Fruit fly (Drosophila melanogaster): ENCODE data around the gene Sfp84E.

The Sfp84E gene

DNA sequence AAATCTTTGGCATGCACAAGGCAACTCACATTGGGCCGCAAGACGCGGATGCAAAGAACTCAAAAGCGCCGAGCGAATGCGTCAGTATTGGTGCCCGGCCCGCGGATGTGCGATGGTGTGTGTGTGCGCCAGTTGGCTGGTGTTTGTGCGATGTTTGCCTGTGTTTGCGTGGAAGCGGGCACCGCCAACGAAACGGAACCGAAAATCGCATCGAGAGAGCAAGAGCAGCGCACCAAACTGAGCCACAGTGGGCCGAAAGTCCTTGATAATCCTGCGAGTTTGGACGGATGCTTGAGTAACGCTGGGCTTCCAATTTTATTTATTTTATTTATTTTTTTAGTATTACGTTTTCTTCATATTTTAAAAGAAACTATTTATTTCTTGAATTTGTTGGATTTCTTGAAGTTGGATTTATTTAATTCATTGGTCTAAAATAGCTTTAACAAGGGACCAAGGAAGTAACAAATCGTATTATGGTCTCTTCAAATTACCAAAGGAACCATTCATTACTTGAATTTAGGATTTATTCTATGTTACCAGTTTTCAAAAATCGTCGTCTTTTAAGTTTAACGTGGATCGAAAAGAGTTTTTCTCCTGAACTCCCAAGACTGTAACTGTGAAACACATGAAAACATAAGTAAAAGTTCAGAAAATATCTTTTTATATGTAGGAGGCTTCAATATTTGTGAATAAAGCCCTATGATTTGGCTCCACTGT lies 17.2 kb downstream of the Sfp84E start (continued):
- TF ChIP-seq CG15514 (GFP tag; optimal IDR thresholded peaks at IDR 0.05): no peak
- no peak for TF ChIP-seq btn (GFP tag; optimal IDR thresholded peaks at IDR 0.05)
- TF ChIP-seq abd-A (tag; optimal IDR thresholded peaks at IDR 0.05): no peak
- TF ChIP-seq chinmo (GFP tag; IDR thresholded peaks at IDR 0.05; ENCODE audit: partially characterized antibody): no peak
- peak; percentile 57; the same call in 1 of the 3 replicates for TF ChIP-seq zfh1 (GFP tag; IDR thresholded peaks at IDR 0.05)
- no peak for TF ChIP-seq pzg (GFP tag; optimal IDR thresholded peaks at IDR 0.05)
- peak; percentile 72 for TF ChIP-seq CG33557 (GFP tag; optimal IDR thresholded peaks at IDR 0.05)
- no peak for TF ChIP-seq D (optimal IDR thresholded peaks at IDR 0.05)
- peak; percentile 85 for TF ChIP-seq D (GFP tag; optimal IDR thresholded peaks at IDR 0.05)
- TF ChIP-seq Bgb (GFP tag; IDR thresholded peaks at IDR 0.05; ENCODE audit: partially characterized antibody): no peak
- no peak for TF ChIP-seq CG32767 (GFP tag; IDR thresholded peaks at IDR 0.05)
- TF ChIP-seq CG6254 (GFP tag; optimal IDR thresholded peaks at IDR 0.05): peak; percentile 44
- no peak for TF ChIP-seq CG7745 (tag; optimal IDR thresholded peaks at IDR 0.05)
- no peak for TF ChIP-seq vnd (GFP tag; IDR thresholded peaks at IDR 0.05; ENCODE audit: partially characterized antibody)
- TF ChIP-seq sna (GFP tag; IDR thresholded peaks at IDR 0.05; ENCODE audit: partially characterized antibody): no peak
- peak; percentile 61; the same call in 2 of the 3 replicates for TF ChIP-seq croc (GFP tag; conservative IDR thresholded peaks at IDR 0.05)
- TF ChIP-seq CG3995 (GFP tag; optimal IDR thresholded peaks at IDR 0.05): no peak
- TF ChIP-seq nau (GFP tag; optimal IDR thresholded peaks at IDR 0.05): no peak
- TF ChIP-seq CG11723 (GFP tag; optimal IDR thresholded peaks at IDR 0.05): peak; percentile 54
- TF ChIP-seq ham (GFP tag; IDR thresholded peaks at IDR 0.05): no peak
- TF ChIP-seq tgo (GFP tag; IDR thresholded peaks at IDR 0.05): no peak
- no peak for TF ChIP-seq Dbx (GFP tag; IDR thresholded peaks at IDR 0.05)
- no peak for TF ChIP-seq CG10274 (GFP tag; optimal IDR thresholded peaks at IDR 0.05)
- TF ChIP-seq mirr (GFP tag; optimal IDR thresholded peaks at IDR 0.05): no peak
- no peak for TF ChIP-seq C15 (GFP tag; IDR thresholded peaks at IDR 0.05)
- no peak for TF ChIP-seq CG34224 (GFP tag; IDR thresholded peaks at IDR 0.05; ENCODE audit: partially characterized antibody)
- no peak for TF ChIP-seq NC2β (GFP tag; optimal IDR thresholded peaks at IDR 0.05)
- TF ChIP-seq slbo (GFP tag; IDR thresholded peaks at IDR 0.05): no peak
- no peak for TF ChIP-seq E2f2 (GFP tag; IDR thresholded peaks at IDR 0.05)
- TF ChIP-seq Rfx (GFP tag; IDR thresholded peaks at IDR 0.05): no peak
- no peak for TF ChIP-seq gcm2 (GFP tag; optimal IDR thresholded peaks at IDR 0.05)
- TF ChIP-seq Hr78 (GFP tag; optimal IDR thresholded peaks at IDR 0.05): no peak
- peak; percentile 40 for TF ChIP-seq CG15479 (GFP tag; optimal IDR thresholded peaks at IDR 0.05)
- no peak for TF ChIP-seq Antp (GFP tag; optimal IDR thresholded peaks at IDR 0.05)
- TF ChIP-seq CHES-1-like (GFP tag; optimal IDR thresholded peaks at IDR 0.05): no peak
- TF ChIP-seq Hr39 (optimal IDR thresholded peaks at IDR 0.05): no peak
- no peak for TF ChIP-seq CG3163 (GFP tag; optimal IDR thresholded peaks at IDR 0.05)
- no peak for TF ChIP-seq Dll (GFP tag; IDR thresholded peaks at IDR 0.05; ENCODE audit: partially characterized antibody)
- peak; percentile 38 to 67 for TF ChIP-seq bsh (GFP tag; optimal IDR thresholded peaks at IDR 0.05)
- no peak for TF ChIP-seq dm (GFP tag; optimal IDR thresholded peaks at IDR 0.05)
- TF ChIP-seq Aef1 (GFP tag; IDR thresholded peaks at IDR 0.05): no peak
- no peak for TF ChIP-seq CG18011 (GFP tag; optimal IDR thresholded peaks at IDR 0.05)
- TF ChIP-seq stwl (tag; optimal IDR thresholded peaks at IDR 0.05): no peak
- no peak for TF ChIP-seq crp (GFP tag; optimal IDR thresholded peaks at IDR 0.05)
- no peak for TF ChIP-seq CG14441 (GFP tag; IDR thresholded peaks at IDR 0.05)
- TF ChIP-seq CG4854 (GFP tag; optimal IDR thresholded peaks at IDR 0.05): no peak
- no peak for TF ChIP-seq CG7357 (GFP tag; IDR thresholded peaks at IDR 0.05)
- TF ChIP-seq Jarid2 (GFP tag; optimal IDR thresholded peaks at IDR 0.05): peak; percentile 18
- no peak for TF ChIP-seq cas (GFP tag; IDR thresholded peaks at IDR 0.05)
- TF ChIP-seq Gsc (GFP tag; IDR thresholded peaks at IDR 0.05): no peak
